Worm (Caenorhabditis elegans): ENCODE results near the gene cyp-35D1.

ce11 chrV:16071167-16071566, 2.1 kb downstream of the cyp-35D1 start, which contains the start of gene nhr-176:
- no peak for TF ChIP-seq nhr-77 (tag; optimal IDR thresholded peaks at IDR 0.05)
- TF ChIP-seq fkh-10 (GFP tag; optimal IDR thresholded peaks at IDR 0.05) = no peak
- no peak for TF ChIP-seq mdl-1 (tag; optimal IDR thresholded peaks at IDR 0.05)
- TF ChIP-seq tbx-2 (tag; optimal IDR thresholded peaks at IDR 0.05) = no peak
- no peak for TF ChIP-seq lin-39 (tag; optimal IDR thresholded peaks at IDR 0.05)
- TF ChIP-seq unc-62 (GFP tag; optimal IDR thresholded peaks at IDR 0.05) = no peak
- no peak for TF ChIP-seq nhr-23 (tag; optimal IDR thresholded peaks at IDR 0.05)
- no peak for TF ChIP-seq nhr-237 (tag; optimal IDR thresholded peaks at IDR 0.05)
- TF ChIP-seq nhr-11 (tag; optimal IDR thresholded peaks at IDR 0.05) = no peak
- TF ChIP-seq zag-1 (tag; optimal IDR thresholded peaks at IDR 0.05) = no peak

Measured in whole organism, L3 larva.